Worm (Caenorhabditis elegans): ENCODE data around the gene spe-36.

ce11 chrIV:11620909-11621308, 28.8 kb upstream of the spe-36 start, which contains the start of gene dsl-5:
- TF ChIP-seq lin-35 (GFP tag; optimal IDR thresholded peaks at IDR 0.05) (no peak), ama-1 (optimal IDR thresholded peaks at IDR 0.05) (no peak), ama-1 (GFP tag; optimal IDR thresholded peaks at IDR 0.05) (no peak), snpc-4 (GFP tag; optimal IDR thresholded peaks at IDR 0.05) (no peak), snpc-4 (tag; optimal IDR thresholded peaks at IDR 0.05) (no peak), ceh-100 (GFP tag; IDR thresholded peaks at IDR 0.05) (no peak), F10E7.11 (tag; optimal IDR thresholded peaks at IDR 0.05) (no peak), ekl-4 (GFP tag; IDR thresholded peaks at IDR 0.05) (no peak), nhr-90 (tag; optimal IDR thresholded peaks at IDR 0.05) (no peak), cebp-2 (GFP tag; IDR thresholded peaks at IDR 0.05) (no peak), unc-130 (GFP tag; optimal IDR thresholded peaks at IDR 0.05) (no peak), lsl-1 (GFP tag; optimal IDR thresholded peaks at IDR 0.05) (no peak)

All from whole organism, young adult.